Fruit fly (Drosophila melanogaster): ENCODE data around the gene Arts.

dm6 chr3L:16563361-16563760 lies 39.3 kb upstream of the Arts start:
- TF ChIP-seq Dbx (GFP tag; IDR thresholded peaks at IDR 0.05) (no peak), psq (GFP tag; optimal IDR thresholded peaks at IDR 0.05) (no peak), cwo (GFP tag; optimal IDR thresholded peaks at IDR 0.05) (no peak), H2.0 (GFP tag; IDR thresholded peaks at IDR 0.05) (no peak), Max (GFP tag; optimal IDR thresholded peaks at IDR 0.05) (no peak)

Data from whole organism, embryonic.